Fruit fly (Drosophila melanogaster) whole organism, embryonic: ENCODE data around the gene CG42263.

Source experiments
- Antp ChIP-seq: fragments of 200-800 bp; sonication (Bioruptor generic); optimal IDR thresholded peaks from 3 replicates; lab custom pipeline; 2016; ENCODE audit warnings: missing biosample characterization, missing genetic modification characterization
- B-H2 ChIP-seq: fragments of 200-800 bp; sonication (Bioruptor generic); optimal IDR thresholded peaks from 2 replicates; lab custom pipeline; 2018; ENCODE audit warnings: missing biosample characterization, mild to moderate bottlenecking, missing genetic modification characterization
- Bteb2 ChIP-seq: fragments of 200-800 bp; sonication (Bioruptor generic); optimal IDR thresholded peaks from 2 replicates; lab custom pipeline; 2016; ENCODE audit warnings: missing biosample characterization, missing genetic modification characterization
- CG10543 ChIP-seq: fragments of 200-800 bp; sonication (Bioruptor generic); optimal IDR thresholded peaks from 3 replicates; lab custom pipeline; 2017; ENCODE audit warnings: missing biosample characterization, mild to moderate bottlenecking, missing genetic modification characterization, moderate library complexity
- CG11093 ChIP-seq: fragments of 200-800 bp; sonication (Bioruptor generic); IDR thresholded peaks from 3 replicates; pipeline ENCODE4 v1.3.6; 2022; ENCODE audit warnings: missing biosample characterization, missing genetic modification characterization
- CG11696 ChIP-seq: fragments of 200-800 bp; sonication (Bioruptor generic); IDR thresholded peaks from 2 replicates; pipeline ENCODE4 v1.3.6; 2022; ENCODE audit warnings: missing biosample characterization, missing genetic modification characterization
- CG12299 ChIP-seq: fragments of 200-800 bp; sonication (Bioruptor generic); optimal IDR thresholded peaks from 2 replicates; lab custom pipeline; 2018; ENCODE audit warnings: missing biosample characterization, mild to moderate bottlenecking, missing genetic modification characterization
- CG13624 ChIP-seq: fragments of 200-800 bp; sonication (Bioruptor generic); optimal IDR thresholded peaks from 2 replicates; lab custom pipeline; 2016; ENCODE audit warnings: missing biosample characterization, missing genetic modification characterization
- CG13894 ChIP-seq: fragments of 200-800 bp; sonication (Bioruptor generic); optimal IDR thresholded peaks from 3 replicates; lab custom pipeline; 2018; ENCODE audit warnings: missing biosample characterization, mild to moderate bottlenecking, missing genetic modification characterization, moderate library complexity
- CG14441 ChIP-seq: fragments of 200-800 bp; sonication (Bioruptor generic); IDR thresholded peaks from 2 replicates; pipeline ENCODE4 v1.3.6; 2022; ENCODE audit warnings: missing biosample characterization, missing genetic modification characterization
- CG14965 ChIP-seq: fragments of 200-800 bp; sonication (Bioruptor generic); optimal IDR thresholded peaks from 2 replicates; lab custom pipeline; 2016; ENCODE audit warnings: missing biosample characterization, missing genetic modification characterization, borderline replicate concordance
- CG1832 ChIP-seq: fragments of 200-800 bp; sonication (Bioruptor generic); optimal IDR thresholded peaks from 2 replicates; lab custom pipeline; 2017; ENCODE audit warnings: missing biosample characterization, mild to moderate bottlenecking, missing genetic modification characterization, inconsistent platforms
- CG31365 ChIP-seq: fragments of 200-800 bp; sonication (Bioruptor generic); optimal IDR thresholded peaks from 2 replicates; lab custom pipeline; 2018; ENCODE audit warnings: missing biosample characterization, mild to moderate bottlenecking, missing genetic modification characterization
- CG32532 ChIP-seq: fragments of 200-800 bp; sonication (Bioruptor generic); IDR thresholded peaks from 2 replicates; pipeline ENCODE4 v1.3.6; 2022; ENCODE audit warnings: missing biosample characterization, missing genetic modification characterization
- CG3995 ChIP-seq: fragments of 200-800 bp; sonication (Bioruptor generic); optimal IDR thresholded peaks from 3 replicates; lab custom pipeline; 2016; ENCODE audit warnings: missing biosample characterization, missing genetic modification characterization
- CG4328 ChIP-seq: fragments of 200-800 bp; sonication (Bioruptor generic); optimal IDR thresholded peaks from 3 replicates; lab custom pipeline; 2017; ENCODE audit warnings: missing biosample characterization, missing genetic modification reagents, missing genetic modification characterization
- CG4617 ChIP-seq: fragments of 200-800 bp; sonication (Bioruptor generic); optimal IDR thresholded peaks from 3 replicates; lab custom pipeline; 2016; ENCODE audit warnings: missing biosample characterization, missing genetic modification characterization, borderline replicate concordance
- CG4854 ChIP-seq: fragments of 200-800 bp; sonication (Bioruptor generic); optimal IDR thresholded peaks from 2 replicates; lab custom pipeline; 2016; ENCODE audit warnings: missing biosample characterization, missing genetic modification characterization, inconsistent platforms
- CG7372 ChIP-seq: fragments of 200-800 bp; sonication (Bioruptor generic); IDR thresholded peaks from 2 replicates; pipeline ENCODE4 v1.3.6; 2022; ENCODE audit warnings: missing biosample characterization, missing genetic modification characterization
- CG8290 ChIP-seq, 3 experiments: fragments of 200-800 bp; sonication (Bioruptor generic); optimal IDR thresholded peaks; 2 replicates each; lab custom pipeline; 2016 to 2019; ENCODE audit warnings: missing biosample characterization in 3 of 3, missing genetic modification characterization in 3 of 3, mild to moderate bottlenecking in 2 of 3, moderate library complexity in 1 of 3
- CG8944 ChIP-seq: fragments of 200-800 bp; sonication (Bioruptor generic); optimal IDR thresholded peaks from 3 replicates; lab custom pipeline; 2016; ENCODE audit warnings: missing biosample characterization, missing genetic modification characterization
- Dll ChIP-seq: fragments of 200-800 bp; sonication (Bioruptor generic); IDR thresholded peaks from 4 replicates; pipeline ENCODE4 v1.3.6; 2022; ENCODE audit warnings: missing biosample characterization, missing genetic modification characterization; ENCODE audit not compliant: partially characterized antibody
- Dp ChIP-seq: fragments of 200-800 bp; sonication (Bioruptor generic); optimal IDR thresholded peaks from 2 replicates; lab custom pipeline; 2018; ENCODE audit warnings: missing biosample characterization, mild to moderate bottlenecking, missing genetic modification characterization, moderate library complexity
- HLH3B ChIP-seq: fragments of 200-800 bp; sonication (Bioruptor generic); IDR thresholded peaks from 2 replicates; pipeline ENCODE4 v1.3.6; 2022; ENCODE audit warnings: missing biosample characterization, missing genetic modification characterization
- Hsf ChIP-seq: fragments of 200-800 bp; sonication (Bioruptor generic); optimal IDR thresholded peaks from 3 replicates; lab custom pipeline; 2016; ENCODE audit warnings: missing biosample characterization, missing genetic modification characterization
- NC2α ChIP-seq: fragments of 200-800 bp; sonication (Bioruptor generic); optimal IDR thresholded peaks from 2 replicates; lab custom pipeline; 2016; ENCODE audit warnings: missing biosample characterization, missing genetic modification characterization
- NK7.1 ChIP-seq: fragments of 200-800 bp; sonication (Bioruptor generic); optimal IDR thresholded peaks from 3 replicates; lab custom pipeline; 2016; ENCODE audit warnings: missing biosample characterization, missing genetic modification characterization
- Poxn ChIP-seq: fragments of 200-800 bp; sonication (Bioruptor generic); IDR thresholded peaks from 2 replicates; pipeline ENCODE4 v1.3.6; 2022; ENCODE audit warnings: missing biosample characterization, missing genetic modification characterization
- Sin3A ChIP-seq: fragments of >200 bp; optimal IDR thresholded peaks from 2 replicates; lab custom pipeline; 2018
- cato ChIP-seq: fragments of 200-800 bp; sonication (Bioruptor generic); optimal IDR thresholded peaks from 2 replicates; lab custom pipeline; 2016; ENCODE audit warnings: missing biosample characterization, missing genetic modification characterization, borderline replicate concordance
- disco-r ChIP-seq: fragments of 200-800 bp; sonication (Bioruptor generic); optimal IDR thresholded peaks from 2 replicates; lab custom pipeline; 2016; ENCODE audit warnings: missing biosample characterization, missing genetic modification characterization
- dpn ChIP-seq, 2 experiments: fragments of 200-800 bp; sonication (Bioruptor generic); optimal IDR thresholded peaks; 3 replicates each; lab custom pipeline; 2016; ENCODE audit warnings: missing biosample characterization in 2 of 2, missing genetic modification characterization in 2 of 2
- fru ChIP-seq: fragments of >200 bp; optimal IDR thresholded peaks from 2 replicates; lab custom pipeline; 2017
- grn ChIP-seq: fragments of 200-800 bp; sonication (Bioruptor generic); optimal IDR thresholded peaks from 3 replicates; lab custom pipeline; 2017; ENCODE audit warnings: missing biosample characterization, missing genetic modification characterization
- her ChIP-seq: fragments of 200-800 bp; sonication (Bioruptor generic); optimal IDR thresholded peaks from 2 replicates; lab custom pipeline; 2016; ENCODE audit warnings: missing biosample characterization, missing genetic modification characterization
- knrl ChIP-seq: fragments of 200-800 bp; sonication (Bioruptor generic); IDR thresholded peaks from 3 replicates; pipeline ENCODE4 v1.3.6; 2022; ENCODE audit warnings: missing biosample characterization, missing genetic modification characterization; ENCODE audit not compliant: partially characterized antibody
- lab ChIP-seq: fragments of 200-800 bp; sonication (Bioruptor generic); optimal IDR thresholded peaks from 3 replicates; lab custom pipeline; 2017; ENCODE audit warnings: missing biosample characterization, missing genetic modification characterization, mild to moderate bottlenecking, moderate library complexity, missing genetic modification reagents
- mam ChIP-seq: fragments of 200-800 bp; sonication (Bioruptor generic); optimal IDR thresholded peaks from 3 replicates; lab custom pipeline; 2016; ENCODE audit warnings: missing biosample characterization, missing genetic modification characterization
- mirr ChIP-seq: fragments of 200-800 bp; sonication (Bioruptor generic); optimal IDR thresholded peaks from 3 replicates; lab custom pipeline; 2018; ENCODE audit warnings: missing biosample characterization, mild to moderate bottlenecking, missing genetic modification characterization
- onecut ChIP-seq: fragments of 200-800 bp; sonication (Bioruptor generic); IDR thresholded peaks from 2 replicates; pipeline ENCODE4 v1.3.6; 2022; ENCODE audit warnings: missing biosample characterization, missing genetic modification characterization
- repo ChIP-seq: fragments of 200-800 bp; sonication (Bioruptor generic); optimal IDR thresholded peaks from 2 replicates; lab custom pipeline; 2016; ENCODE audit warnings: missing biosample characterization, missing genetic modification characterization
- schlank ChIP-seq: fragments of 200-800 bp; sonication (Bioruptor generic); optimal IDR thresholded peaks from 2 replicates; lab custom pipeline; 2018; ENCODE audit warnings: missing biosample characterization, mild to moderate bottlenecking, missing genetic modification characterization
- sim ChIP-seq: fragments of 200-800 bp; sonication (Bioruptor generic); IDR thresholded peaks from 2 replicates; pipeline ENCODE4 v1.3.6; 2022; ENCODE audit warnings: missing biosample characterization, missing genetic modification characterization
- slbo ChIP-seq: fragments of 200-800 bp; sonication (Bioruptor generic); IDR thresholded peaks from 2 replicates; pipeline ENCODE4 v1.3.6; 2022; ENCODE audit warnings: missing biosample characterization, missing genetic modification characterization
- stwl ChIP-seq: fragments of 200-800 bp; sonication (Bioruptor generic); optimal IDR thresholded peaks from 3 replicates; lab custom pipeline; 2018; ENCODE audit warnings: missing biosample characterization, mild to moderate bottlenecking, missing genetic modification characterization, moderate library complexity
- tup ChIP-seq: fragments of 200-800 bp; sonication (Bioruptor generic); optimal IDR thresholded peaks from 2 replicates; lab custom pipeline; 2016; ENCODE audit warnings: missing biosample characterization, mild to moderate bottlenecking, missing genetic modification characterization, moderate library complexity
- tx ChIP-seq: fragments of 200-800 bp; sonication (Bioruptor generic); optimal IDR thresholded peaks from 2 replicates; lab custom pipeline; 2016; ENCODE audit warnings: missing biosample characterization, missing genetic modification characterization
- zen2 ChIP-seq: fragments of 200-800 bp; sonication (Bioruptor generic); IDR thresholded peaks from 3 replicates; pipeline ENCODE4 v1.3.6; 2022; ENCODE audit warnings: missing biosample characterization, missing genetic modification characterization; ENCODE audit not compliant: partially characterized antibody

CG42263 gene

DNA sequence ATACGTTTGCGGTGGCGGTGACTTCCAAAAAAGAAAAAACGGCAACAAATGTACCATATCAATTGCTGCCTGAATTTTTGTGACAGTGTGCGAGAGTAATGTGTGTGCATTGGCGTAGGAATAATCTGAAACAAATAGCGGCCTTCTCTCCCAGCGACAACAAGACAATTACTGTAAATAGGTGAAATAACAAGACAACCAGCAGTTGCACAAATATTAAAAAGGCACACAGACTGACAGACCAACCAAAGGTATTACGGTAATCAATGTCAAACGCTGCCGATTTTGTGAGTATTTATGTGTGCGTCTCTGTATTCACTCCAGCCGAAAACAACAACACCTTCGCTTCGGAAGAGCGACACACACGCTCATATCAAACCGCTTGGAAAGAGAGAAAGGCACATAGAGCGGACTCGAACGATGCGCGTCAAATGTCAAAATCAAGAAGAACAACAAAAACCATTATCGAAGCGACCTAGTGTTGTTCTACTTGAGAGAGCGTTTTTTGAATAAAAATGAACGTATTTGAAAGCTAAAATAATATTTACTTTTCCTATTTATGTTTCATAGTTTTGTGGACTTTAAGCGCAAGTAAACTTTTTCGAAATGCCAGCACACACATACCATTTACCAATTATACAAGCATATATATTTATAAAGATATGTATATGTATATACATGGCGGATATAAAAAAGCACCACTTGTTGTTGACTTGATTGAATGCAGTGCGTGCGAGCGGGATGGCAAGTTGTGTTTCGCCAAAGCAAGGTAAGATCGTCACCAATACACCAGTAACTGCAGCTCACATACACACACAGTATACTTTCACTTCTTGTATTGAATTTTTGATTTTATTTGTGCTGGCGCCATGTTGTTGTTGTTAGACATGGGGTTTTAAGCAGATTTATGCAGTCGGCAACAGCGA lies 48.6 kb downstream of the CG42263 start (continued):
- TF ChIP-seq CG31365 (tag; lab: Kevin White, UChicago) (peak; percentile 55), CG4854 (GFP tag; lab: Kevin White, UChicago) (peak; percentile 41), CG11696 (GFP tag; lab: Robert Waterston, UW) (peak; percentile 48), HLH3B (GFP tag; lab: Robert Waterston, UW) (peak; percentile 69; the same call in 1 of the 2 replicates), Poxn (no peak), her (GFP tag; lab: Kevin White, UChicago) (peak; percentile 72), Bteb2 (peak; percentile 21), Dp (GFP tag; lab: Kevin White, UChicago) (no peak), knrl (GFP tag; lab: Robert Waterston, UW) (no peak), schlank (peak; percentile 79), slbo (GFP tag; lab: Robert Waterston, UW) (no peak; the same call in 1 of the 2 replicates), stwl (tag; lab: Kevin White, UChicago) (peak; percentile 26), CG8290 (GFP tag; optimal IDR thresholded peaks at IDR 0.05; lab: Kevin White, UChicago) (no peak), CG8290 (tag; optimal IDR thresholded peaks at IDR 0.05; lab: Kevin White, UChicago) (peak; percentile 66 to 91), CG12299 (peak; percentile 37), mirr (GFP tag; lab: Kevin White, UChicago) (peak; percentile 97), grn (GFP tag; lab: Kevin White, UChicago) (peak; percentile 12), CG14441 (GFP tag; lab: Robert Waterston, UW) (peak; percentile 43; the same call in 1 of the 2 replicates), CG8944 (peak; percentile 53), CG1832 (GFP tag; lab: Kevin White, UChicago) (no peak), CG11093 (peak; percentile 48; the same call in 1 of the 3 replicates), NC2α (GFP tag; lab: Kevin White, UChicago) (peak; percentile 12), Antp (peak; percentile 54), fru (lab: Kevin White, UChicago) (no peak), NK7.1 (GFP tag; lab: Kevin White, UChicago) (peak; percentile 31), Dll (no peak), CG4617 (peak; percentile 12), cato (peak; percentile 53), sim (GFP tag; lab: Robert Waterston, UW) (peak; percentile 66; the same call in 1 of the 2 replicates), lab (GFP tag; lab: Kevin White, UChicago) (peak; percentile 92), CG4328 (GFP tag; lab: Kevin White, UChicago) (peak; percentile 74), B-H2 (no peak), CG10543 (peak; percentile 94), onecut (GFP tag; lab: Robert Waterston, UW) (peak; percentile 57; the same call in 1 of the 2 replicates), CG3995 (GFP tag; lab: Kevin White, UChicago) (no peak), CG13894 (tag; lab: Kevin White, UChicago) (peak; percentile 10), dpn (GFP tag; optimal IDR thresholded peaks at IDR 0.05; lab: Kevin White, UChicago) (peak; percentile 34 to 68), mam (no peak), zen2 (GFP tag; lab: Robert Waterston, UW) (no peak), CG13624 (GFP tag; lab: Kevin White, UChicago) (peak; percentile 14), CG14965 (GFP tag; lab: Kevin White, UChicago) (peak; percentile 74), tup (GFP tag; lab: Kevin White, UChicago) (peak; percentile 42), repo (GFP tag; lab: Kevin White, UChicago) (peak; percentile 62), CG32532 (no peak), CG7372 (GFP tag; lab: Robert Waterston, UW) (0 out of 2 replicates have a peak, but pooled peaks have one; percentile 15), tx (GFP tag; lab: Kevin White, UChicago) (peak; percentile 13), disco-r (GFP tag; lab: Kevin White, UChicago) (peak; percentile 44), Sin3A (lab: Kevin White, UChicago) (no peak), Hsf (GFP tag; lab: Kevin White, UChicago) (peak; percentile 58)
